Fruit fly (Drosophila melanogaster) whole organism, embryonic: ENCODE results near the gene e.

Experiments used
- Atf6 ChIP-seq: fragments of 200-800 bp; sonication (Bioruptor generic); IDR thresholded peaks from 2 replicates; pipeline ENCODE4 v1.3.6; 2022; ENCODE audit warnings: missing biosample characterization, missing genetic modification characterization
- CG10274 ChIP-seq: fragments of 200-800 bp; sonication (Bioruptor generic); optimal IDR thresholded peaks from 3 replicates; lab custom pipeline; 2017; ENCODE audit warnings: missing biosample characterization, mild to moderate bottlenecking, missing genetic modification characterization
- CG10565 ChIP-seq: fragments of 200-800 bp; sonication (Bioruptor generic); optimal IDR thresholded peaks from 3 replicates; lab custom pipeline; 2016; ENCODE audit warnings: missing biosample characterization, mild to moderate bottlenecking, missing genetic modification characterization
- CG10654 ChIP-seq: fragments of 200-800 bp; sonication (Bioruptor generic); optimal IDR thresholded peaks from 2 replicates; lab custom pipeline; 2016; ENCODE audit warnings: missing biosample characterization, missing genetic modification characterization
- CG10979 ChIP-seq: fragments of 200-800 bp; sonication (Bioruptor generic); optimal IDR thresholded peaks from 2 replicates; lab custom pipeline; 2018; ENCODE audit warnings: missing biosample characterization, mild to moderate bottlenecking, missing genetic modification characterization, moderate library complexity
- CG11093 ChIP-seq: fragments of 200-800 bp; sonication (Bioruptor generic); IDR thresholded peaks from 3 replicates; pipeline ENCODE4 v1.3.6; 2022; ENCODE audit warnings: missing biosample characterization, missing genetic modification characterization
- CG11560 ChIP-seq: fragments of 200-800 bp; sonication (Bioruptor generic); IDR thresholded peaks from 3 replicates; pipeline ENCODE4 v1.3.6; 2022; ENCODE audit warnings: missing biosample characterization, missing genetic modification characterization
- CG12744 ChIP-seq: fragments of 200-800 bp; sonication (Bioruptor generic); optimal IDR thresholded peaks from 2 replicates; lab custom pipeline; 2016; ENCODE audit warnings: missing biosample characterization, missing genetic modification characterization
- CG13296 ChIP-seq: fragments of 200-800 bp; sonication (Bioruptor generic); optimal IDR thresholded peaks from 3 replicates; lab custom pipeline; 2018; ENCODE audit warnings: missing biosample characterization, mild to moderate bottlenecking, missing genetic modification characterization
- CG13424 ChIP-seq: fragments of 200-800 bp; sonication (Bioruptor generic); optimal IDR thresholded peaks from 2 replicates; lab custom pipeline; 2019; ENCODE audit warnings: missing biosample characterization, mild to moderate bottlenecking, missing genetic modification characterization, moderate library complexity
- CG13624 ChIP-seq: fragments of 200-800 bp; sonication (Bioruptor generic); optimal IDR thresholded peaks from 2 replicates; lab custom pipeline; 2016; ENCODE audit warnings: missing biosample characterization, missing genetic modification characterization
- CG14860 ChIP-seq: fragments of 200-800 bp; sonication (Bioruptor generic); IDR thresholded peaks from 3 replicates; pipeline ENCODE4 v1.3.6; 2022; ENCODE audit warnings: missing biosample characterization, missing genetic modification characterization; ENCODE audit not compliant: partially characterized antibody
- CG1529 ChIP-seq: fragments of 200-800 bp; sonication (Bioruptor generic); optimal IDR thresholded peaks from 3 replicates; lab custom pipeline; 2018; ENCODE audit warnings: missing biosample characterization, missing genetic modification characterization
- CG15696 ChIP-seq: fragments of 200-800 bp; sonication (Bioruptor generic); optimal IDR thresholded peaks from 2 replicates; lab custom pipeline; 2019; ENCODE audit warnings: missing biosample characterization, mild to moderate bottlenecking, missing genetic modification characterization, moderate library complexity
- CG18619 ChIP-seq: fragments of 200-800 bp; sonication (Bioruptor generic); optimal IDR thresholded peaks from 3 replicates; lab custom pipeline; 2017; ENCODE audit warnings: missing biosample characterization, mild to moderate bottlenecking, missing genetic modification characterization
- CG2116 ChIP-seq: fragments of 200-800 bp; sonication (Bioruptor generic); optimal IDR thresholded peaks from 3 replicates; lab custom pipeline; 2018; ENCODE audit warnings: missing biosample characterization, mild to moderate bottlenecking, missing genetic modification characterization
- CG2120 ChIP-seq: fragments of 200-800 bp; sonication (Bioruptor generic); optimal IDR thresholded peaks from 3 replicates; lab custom pipeline; 2016; ENCODE audit warnings: missing biosample characterization, missing genetic modification characterization
- CG2678 ChIP-seq: fragments of 200-800 bp; sonication (Bioruptor generic); optimal IDR thresholded peaks from 3 replicates; lab custom pipeline; 2019; ENCODE audit warnings: missing biosample characterization, mild to moderate bottlenecking, missing genetic modification characterization, moderate library complexity
- CG3065 ChIP-seq: fragments of 200-800 bp; sonication (Bioruptor generic); optimal IDR thresholded peaks from 2 replicates; lab custom pipeline; 2016; ENCODE audit warnings: missing biosample characterization, missing genetic modification characterization
- CG31365 ChIP-seq: fragments of 200-800 bp; sonication (Bioruptor generic); optimal IDR thresholded peaks from 2 replicates; lab custom pipeline; 2018; ENCODE audit warnings: missing biosample characterization, mild to moderate bottlenecking, missing genetic modification characterization
- CG33557 ChIP-seq: fragments of 200-800 bp; sonication (Bioruptor generic); optimal IDR thresholded peaks from 2 replicates; lab custom pipeline; 2019; ENCODE audit warnings: missing biosample characterization, mild to moderate bottlenecking, missing genetic modification characterization, moderate library complexity
- CG6765 ChIP-seq: fragments of 200-800 bp; sonication (Bioruptor generic); optimal IDR thresholded peaks from 3 replicates; lab custom pipeline; 2017; ENCODE audit warnings: missing biosample characterization, mild to moderate bottlenecking, missing genetic modification characterization
- CG7839 ChIP-seq: fragments of 200-800 bp; sonication (Bioruptor generic); optimal IDR thresholded peaks from 3 replicates; lab custom pipeline; 2018; ENCODE audit warnings: missing biosample characterization, mild to moderate bottlenecking, missing genetic modification characterization, moderate library complexity
- CG8089 ChIP-seq: fragments of 200-800 bp; sonication (Bioruptor generic); optimal IDR thresholded peaks from 3 replicates; lab custom pipeline; 2016; ENCODE audit warnings: missing biosample characterization, missing genetic modification characterization
- CG8478 ChIP-seq: fragments of >200 bp; optimal IDR thresholded peaks from 2 replicates; lab custom pipeline; 2018
- CG9932 ChIP-seq: fragments of 200-800 bp; sonication (Bioruptor generic); IDR thresholded peaks from 2 replicates; pipeline ENCODE4 v1.3.6; 2022; ENCODE audit warnings: missing biosample characterization, missing genetic modification characterization
- Camta ChIP-seq: fragments of 200-800 bp; sonication (Bioruptor generic); optimal IDR thresholded peaks from 2 replicates; lab custom pipeline; 2016; ENCODE audit warnings: missing biosample characterization, missing genetic modification characterization
- CrebB ChIP-seq: fragments of 200-800 bp; sonication (Bioruptor generic); optimal IDR thresholded peaks from 3 replicates; lab custom pipeline; 2018; ENCODE audit warnings: missing biosample characterization, mild to moderate bottlenecking, missing genetic modification characterization
- H15 ChIP-seq: fragments of 200-800 bp; sonication (Bioruptor generic); IDR thresholded peaks from 3 replicates; pipeline ENCODE4 v1.3.6; 2022; ENCODE audit warnings: missing biosample characterization, missing genetic modification characterization
- HLH3B ChIP-seq: fragments of 200-800 bp; sonication (Bioruptor generic); IDR thresholded peaks from 2 replicates; pipeline ENCODE4 v1.3.6; 2022; ENCODE audit warnings: missing biosample characterization, missing genetic modification characterization
- Hr3 ChIP-seq: fragments of 200-800 bp; sonication (Bioruptor generic); optimal IDR thresholded peaks from 3 replicates; lab custom pipeline; 2016; ENCODE audit warnings: missing biosample characterization, missing genetic modification characterization
- MESR4 ChIP-seq: fragments of 200-800 bp; sonication (Bioruptor generic); optimal IDR thresholded peaks from 2 replicates; lab custom pipeline; 2018; ENCODE audit warnings: missing biosample characterization, mild to moderate bottlenecking, missing genetic modification characterization, moderate library complexity
- Mad ChIP-seq: fragments of 200-800 bp; sonication (Bioruptor generic); optimal IDR thresholded peaks from 2 replicates; lab custom pipeline; 2016; ENCODE audit warnings: missing biosample characterization, missing genetic modification characterization
- Neu2 ChIP-seq: fragments of 200-800 bp; sonication (Bioruptor generic); optimal IDR thresholded peaks from 3 replicates; lab custom pipeline; 2016; ENCODE audit warnings: missing biosample characterization, missing genetic modification characterization, borderline replicate concordance
- Ssrp ChIP-seq: fragments of 200-800 bp; sonication (Bioruptor generic); optimal IDR thresholded peaks from 2 replicates; lab custom pipeline; 2018; ENCODE audit warnings: missing biosample characterization, mild to moderate bottlenecking, missing genetic modification characterization, moderate library complexity
- Xrp1 ChIP-seq: fragments of 200-800 bp; sonication (Bioruptor generic); IDR thresholded peaks from 2 replicates; pipeline ENCODE4 v1.3.6; 2022; ENCODE audit warnings: missing biosample characterization, missing genetic modification characterization
- bcd ChIP-seq: fragments of 200-800 bp; sonication (Bioruptor generic); optimal IDR thresholded peaks from 2 replicates; lab custom pipeline; 2017; ENCODE audit warnings: missing biosample characterization, mild to moderate bottlenecking, missing genetic modification characterization
- chm ChIP-seq: fragments of 200-800 bp; sonication (Bioruptor generic); IDR thresholded peaks from 2 replicates; pipeline ENCODE4 v1.3.6; 2022; ENCODE audit warnings: missing biosample characterization, missing genetic modification characterization
- chn ChIP-seq: fragments of 200-800 bp; sonication (Bioruptor generic); optimal IDR thresholded peaks from 2 replicates; lab custom pipeline; 2016; ENCODE audit warnings: missing biosample characterization, missing genetic modification characterization
- crc ChIP-seq: fragments of 200-800 bp; sonication (Bioruptor generic); optimal IDR thresholded peaks from 2 replicates; lab custom pipeline; 2016; ENCODE audit warnings: missing biosample characterization, missing genetic modification characterization
- dpn ChIP-seq, 2 experiments: fragments of 200-800 bp; sonication (Bioruptor generic); optimal IDR thresholded peaks; 3 replicates each; lab custom pipeline; 2016; ENCODE audit warnings: missing biosample characterization in 2 of 2, missing genetic modification characterization in 2 of 2
- gfzf ChIP-seq: fragments of 200-800 bp; sonication (Bioruptor generic); optimal IDR thresholded peaks from 2 replicates; lab custom pipeline; 2016; ENCODE audit warnings: missing biosample characterization, mild to moderate bottlenecking, missing genetic modification characterization, moderate library complexity
- her ChIP-seq: fragments of 200-800 bp; sonication (Bioruptor generic); optimal IDR thresholded peaks from 2 replicates; lab custom pipeline; 2016; ENCODE audit warnings: missing biosample characterization, missing genetic modification characterization
- hkb ChIP-seq, 2 experiments: fragments of 200-800 bp in 1 of 2; fragments of >200 bp in 1 of 2; sonication (Bioruptor generic) in 1 of 2; IDR thresholded peaks in 1 of 2; optimal IDR thresholded peaks in 1 of 2; 2 replicates each; pipeline versions ENCODE4 v1.3.6 to Lab custom; 2017 to 2022; ENCODE audit warnings: missing biosample characterization in 1 of 2, missing genetic modification characterization in 1 of 2
- prd ChIP-seq, 3 experiments: fragments of >200 bp in 2 of 3; fragments of 200-800 bp in 1 of 3; sonication (Bioruptor generic) in 1 of 3; optimal IDR thresholded peaks in 2 of 3; IDR thresholded peaks in 1 of 3; 2 replicates in 2 of 3; 3 replicates in 1 of 3; pipeline versions ENCODE4 v1.3.6 to Lab custom; 2017 to 2022; ENCODE audit warnings: missing biosample characterization in 1 of 3, missing genetic modification characterization in 1 of 3
- psq ChIP-seq: fragments of 200-800 bp; sonication (Bioruptor generic); optimal IDR thresholded peaks from 2 replicates; lab custom pipeline; 2017; ENCODE audit warnings: missing biosample characterization, missing genetic modification characterization
- row ChIP-seq: fragments of 200-800 bp; sonication (Bioruptor generic); IDR thresholded peaks from 3 replicates; pipeline ENCODE4 v1.3.6; 2022; ENCODE audit warnings: missing biosample characterization, missing genetic modification characterization
- sc ChIP-seq, 3 experiments: fragments of >200 bp in 2 of 3; fragments of 200-800 bp in 1 of 3; sonication (Bioruptor generic) in 1 of 3; optimal IDR thresholded peaks; 2 replicates in 2 of 3; 3 replicates in 1 of 3; lab custom pipeline; 2017; ENCODE audit warnings: mild to moderate bottlenecking in 1 of 3, missing biosample characterization in 1 of 3, missing genetic modification characterization in 1 of 3, missing genetic modification reagents in 1 of 3
- so ChIP-seq: fragments of 200-800 bp; sonication (Bioruptor generic); IDR thresholded peaks from 3 replicates; pipeline ENCODE4 v1.3.6; 2022; ENCODE audit warnings: missing biosample characterization, missing genetic modification characterization
- unpg ChIP-seq: fragments of 200-800 bp; sonication (Bioruptor generic); optimal IDR thresholded peaks from 3 replicates; lab custom pipeline; 2018; ENCODE audit warnings: missing biosample characterization, mild to moderate bottlenecking, missing genetic modification characterization, moderate library complexity

e gene

dm6 chr3R:21199953-21200368 is 37.0 kb downstream of the e start (continued):
- TF ChIP-seq MESR4 (GFP tag; lab: Kevin White, UChicago) (no peak), CG11560 (tag; lab: Robert Waterston, UW) (no peak), CG11093 (no peak), chm (no peak), prd (optimal IDR thresholded peaks at IDR 0.05; lab: Kevin White, UChicago) (no peak), prd (GFP tag; IDR thresholded peaks at IDR 0.05; lab: Robert Waterston, UW) (peak; percentile 38; the same call in 2 of the 3 replicates), so (GFP tag; lab: Robert Waterston, UW) (no peak), her (GFP tag; lab: Kevin White, UChicago) (peak; percentile 30), Ssrp (peak; percentile 12), crc (GFP tag; lab: Kevin White, UChicago) (no peak), psq (GFP tag; lab: Kevin White, UChicago) (no peak), CG13624 (GFP tag; lab: Kevin White, UChicago) (no peak), Mad (GFP tag; lab: Kevin White, UChicago) (no peak), CG18619 (GFP tag; lab: Kevin White, UChicago) (peak; percentile 42), CG8089 (GFP tag; lab: Kevin White, UChicago) (no peak), CG13424 (peak; percentile 36), CG1529 (GFP tag; lab: Kevin White, UChicago) (peak; percentile 41), Neu2 (GFP tag; lab: Kevin White, UChicago) (no peak), CG10979 (tag; lab: Kevin White, UChicago) (peak; percentile 31), CG6765 (GFP tag; lab: Kevin White, UChicago) (no peak), unpg (GFP tag; lab: Kevin White, UChicago) (peak; percentile 50), chn (GFP tag; lab: Kevin White, UChicago) (peak; percentile 19), CG3065 (GFP tag; lab: Kevin White, UChicago) (no peak), CG8478 (lab: Kevin White, UChicago) (no peak), dpn (GFP tag; optimal IDR thresholded peaks at IDR 0.05; lab: Kevin White, UChicago) (peak in 1 of 2 experiments; percentile 22), CG10654 (GFP tag; lab: Kevin White, UChicago) (no peak), bcd (GFP tag; lab: Kevin White, UChicago) (no peak), CG2678 (tag; lab: Kevin White, UChicago) (no peak), CrebB (tag; lab: Kevin White, UChicago) (no peak), CG9932 (GFP tag; lab: Robert Waterston, UW) (no peak), Hr3 (GFP tag; lab: Kevin White, UChicago) (peak; percentile 1), row (GFP tag; lab: Robert Waterston, UW) (peak; percentile 53), CG7839 (tag; lab: Kevin White, UChicago) (peak; percentile 5), CG10565 (GFP tag; lab: Kevin White, UChicago) (no peak), gfzf (GFP tag; lab: Kevin White, UChicago) (no peak), CG2116 (GFP tag; lab: Kevin White, UChicago) (peak; percentile 19), H15 (GFP tag; lab: Robert Waterston, UW) (no peak), CG2120 (GFP tag; lab: Kevin White, UChicago) (peak; percentile 32), Xrp1 (GFP tag; lab: Robert Waterston, UW) (peak; percentile 61; the same call in 1 of the 2 replicates), hkb (optimal IDR thresholded peaks at IDR 0.05; lab: Kevin White, UChicago) (no peak), hkb (GFP tag; IDR thresholded peaks at IDR 0.05; lab: Robert Waterston, UW) (0 out of 2 replicates have a peak, but pooled peaks have one; percentile 19), sc (optimal IDR thresholded peaks at IDR 0.05; lab: Kevin White, UChicago) (no peak), sc (GFP tag; optimal IDR thresholded peaks at IDR 0.05; lab: Kevin White, UChicago) (peak; percentile 25), CG12744 (no peak), CG14860 (GFP tag; lab: Robert Waterston, UW) (no peak), CG31365 (tag; lab: Kevin White, UChicago) (no peak), CG13296 (GFP tag; lab: Kevin White, UChicago) (no peak), Atf6 (no peak), HLH3B (GFP tag; lab: Robert Waterston, UW) (peak; percentile 6; the same call in 1 of the 2 replicates), Camta (GFP tag; lab: Kevin White, UChicago) (no peak), CG15696 (tag; lab: Kevin White, UChicago) (no peak), CG33557 (GFP tag; lab: Kevin White, UChicago) (no peak), CG10274 (GFP tag; lab: Kevin White, UChicago) (no peak)
